Worm (Caenorhabditis elegans) whole organism, young adult: Measurements from ENCODE around the gene lin-48.

Experiments used
- B0261.1 ChIP-seq: sonication (generic microtip); optimal IDR thresholded peaks from 2 replicates; lab custom pipeline; 2016; ENCODE audit warnings: mild to moderate bottlenecking, missing genetic modification characterization, moderate library complexity, missing compliant biosample characterization
- C06A6.2 ChIP-seq: fragments of 200-800 bp; sonication (Bioruptor generic); conservative IDR thresholded peaks from 2 replicates; pipeline ENCODE4 v1.3.6; 2022; ENCODE audit warnings: missing genetic modification characterization, missing compliant biosample characterization
- D2030.7 ChIP-seq: fragments of 200-800 bp; sonication (Bioruptor generic); IDR thresholded peaks from 2 replicates; pipeline ENCODE4 v1.3.6; 2022; ENCODE audit warnings: missing genetic modification reagents, missing genetic modification characterization, missing compliant biosample characterization
- F33H1.4 ChIP-seq: fragments of 200-800 bp; sonication (Bioruptor generic); IDR thresholded peaks from 2 replicates; pipeline ENCODE4 v1.3.6; 2022; ENCODE audit warnings: missing genetic modification reagents, missing genetic modification characterization, missing compliant biosample characterization
- F55B11.4 ChIP-seq: sonication (generic microtip); optimal IDR thresholded peaks from 2 replicates; lab custom pipeline; 2016; ENCODE audit warnings: missing compliant biosample characterization, missing genetic modification characterization, borderline replicate concordance; ENCODE audit not compliant: insufficient read depth
- F57A8.1 ChIP-seq: fragments of 200-800 bp; sonication (Bioruptor generic); optimal IDR thresholded peaks from 2 replicates; lab custom pipeline; 2018; ENCODE audit warnings: mild to moderate bottlenecking, missing genetic modification characterization, moderate library complexity, missing compliant biosample characterization
- F57C9.4 ChIP-seq: sonication (generic microtip); optimal IDR thresholded peaks from 2 replicates; lab custom pipeline; 2017; ENCODE audit warnings: mild to moderate bottlenecking, missing genetic modification characterization, missing compliant biosample characterization
- K11D2.4 ChIP-seq: fragments of 200-800 bp; sonication (Bioruptor generic); IDR thresholded peaks from 2 replicates; pipeline ENCODE4 v1.3.6; 2022; ENCODE audit warnings: missing genetic modification reagents, missing genetic modification characterization, missing compliant biosample characterization
- T07F8.4 ChIP-seq: sonication (generic microtip); optimal IDR thresholded peaks from 2 replicates; lab custom pipeline; 2016; ENCODE audit warnings: mild to moderate bottlenecking, missing genetic modification characterization, moderate library complexity, missing compliant biosample characterization
- T26A5.8 ChIP-seq: sonication (generic microtip); optimal IDR thresholded peaks from 2 replicates; lab custom pipeline; 2016; ENCODE audit warnings: missing genetic modification characterization, missing compliant biosample characterization
- Y53F4B.3 ChIP-seq: fragments of 200-800 bp; sonication (Bioruptor generic); IDR thresholded peaks from 2 replicates; pipeline ENCODE4 v1.3.6; 2022; ENCODE audit warnings: missing genetic modification reagents, missing genetic modification characterization, missing compliant biosample characterization
- Y56A3A.18 ChIP-seq: fragments of 200-800 bp; sonication (Bioruptor generic); IDR thresholded peaks from 2 replicates; pipeline ENCODE4 v1.3.6; 2022; ENCODE audit warnings: missing genetic modification reagents, missing genetic modification characterization, missing compliant biosample characterization
- Y79H2A.3 ChIP-seq: fragments of 200-800 bp; sonication (Bioruptor generic); conservative IDR thresholded peaks from 2 replicates; pipeline ENCODE4 v1.3.6; 2022; ENCODE audit warnings: missing genetic modification reagents, missing genetic modification characterization, missing compliant biosample characterization
- akir-1 ChIP-seq: fragments of 200-800 bp; sonication (Bioruptor generic); optimal IDR thresholded peaks from 2 replicates; lab custom pipeline; 2018; ENCODE audit warnings: mild to moderate bottlenecking, missing genetic modification characterization, moderate library complexity, missing compliant biosample characterization
- atf-7 ChIP-seq: sonication (generic microtip); optimal IDR thresholded peaks from 2 replicates; lab custom pipeline; 2017; ENCODE audit warnings: mild to moderate bottlenecking, missing genetic modification characterization, missing compliant biosample characterization
- athp-1 ChIP-seq: sonication (generic microtip); optimal IDR thresholded peaks from 2 replicates; lab custom pipeline; 2017; ENCODE audit warnings: mild to moderate bottlenecking, missing genetic modification characterization, missing compliant biosample characterization
- ceh-100 ChIP-seq: fragments of 200-800 bp; sonication (Bioruptor generic); IDR thresholded peaks from 2 replicates; pipeline ENCODE4 v1.3.6; 2022; ENCODE audit warnings: missing genetic modification reagents, missing genetic modification characterization, missing compliant biosample characterization
- ceh-58 ChIP-seq: fragments of 200-800 bp; sonication (Bioruptor generic); IDR thresholded peaks from 2 replicates; pipeline ENCODE4 v1.3.6; 2022; ENCODE audit warnings: missing genetic modification characterization, missing compliant biosample characterization
- dpl-1 ChIP-seq: fragments of 150-350 bp; optimal IDR thresholded peaks from 2 replicates; lab custom pipeline; 2014; ENCODE audit warnings: missing biosample characterization, missing genetic modification reagents, missing genetic modification characterization
- efl-1 ChIP-seq: fragments of 150-350 bp; optimal IDR thresholded peaks from 2 replicates; lab custom pipeline; 2014; ENCODE audit warnings: missing biosample characterization, missing genetic modification reagents, missing genetic modification characterization
- ets-4 ChIP-seq: fragments of 200-800 bp; sonication (Bioruptor generic); optimal IDR thresholded peaks from 2 replicates; lab custom pipeline; 2018; ENCODE audit warnings: mild to moderate bottlenecking, missing genetic modification characterization, missing compliant biosample characterization
- him-1 ChIP-seq: sonication (generic microtip); optimal IDR thresholded peaks from 2 replicates; lab custom pipeline; 2016; ENCODE audit warnings: missing genotype, missing genetic modification reagents, missing genetic modification characterization, missing compliant biosample characterization
- hlh-12 ChIP-seq: sonication (generic microtip); optimal IDR thresholded peaks from 2 replicates; lab custom pipeline; 2016; ENCODE audit warnings: missing genetic modification characterization, missing compliant biosample characterization
- hmg-20 ChIP-seq: fragments of 200-800 bp; sonication (Bioruptor generic); IDR thresholded peaks from 2 replicates; pipeline ENCODE4 v1.3.6; 2022; ENCODE audit warnings: missing genetic modification reagents, missing genetic modification characterization, missing compliant biosample characterization
- let-607 ChIP-seq, 2 experiments: fragments of 200-800 bp in 1 of 2; sonication (Bioruptor generic) in 1 of 2; sonication (generic microtip) in 1 of 2; optimal IDR thresholded peaks; 2 replicates each; lab custom pipeline; 2016 to 2018; ENCODE audit warnings: mild to moderate bottlenecking in 2 of 2, missing compliant biosample characterization in 2 of 2, missing genetic modification characterization in 2 of 2, moderate library complexity in 2 of 2, missing genotype in 1 of 2
- lin-26 ChIP-seq: fragments of 200-800 bp; sonication (Bioruptor generic); IDR thresholded peaks from 2 replicates; pipeline ENCODE4 v1.3.6; 2022; ENCODE audit warnings: missing genetic modification reagents, missing genetic modification characterization, missing compliant biosample characterization
- lin-54 ChIP-seq: fragments of 200-800 bp; sonication (Bioruptor generic); optimal IDR thresholded peaks from 2 replicates; lab custom pipeline; 2018; ENCODE audit warnings: mild to moderate bottlenecking, missing genetic modification characterization, missing compliant biosample characterization
- lsl-1 ChIP-seq: fragments of 200-800 bp; sonication (Bioruptor generic); optimal IDR thresholded peaks from 2 replicates; lab custom pipeline; 2018; ENCODE audit warnings: mild to moderate bottlenecking, missing genetic modification characterization, moderate library complexity, missing compliant biosample characterization
- madf-10 ChIP-seq: sonication (generic microtip); optimal IDR thresholded peaks from 2 replicates; lab custom pipeline; 2016; ENCODE audit warnings: mild to moderate bottlenecking, missing genetic modification characterization, missing compliant biosample characterization
- madf-6 ChIP-seq: fragments of 200-800 bp; sonication (Bioruptor generic); IDR thresholded peaks from 2 replicates; pipeline ENCODE4 v1.3.6; 2022; ENCODE audit warnings: missing genetic modification reagents, missing genetic modification characterization, missing compliant biosample characterization
- madf-8 ChIP-seq: fragments of 200-800 bp; sonication (Bioruptor generic); conservative IDR thresholded peaks from 2 replicates; pipeline ENCODE4 v1.3.6; 2022; ENCODE audit warnings: missing genetic modification reagents, missing genetic modification characterization, missing compliant biosample characterization
- mcd-1 ChIP-seq: fragments of 200-800 bp; sonication (Bioruptor generic); IDR thresholded peaks from 2 replicates; pipeline ENCODE4 v1.3.6; 2022; ENCODE audit warnings: missing genetic modification reagents, missing genetic modification characterization, missing compliant biosample characterization
- nfya-1 ChIP-seq: sonication (generic microtip); optimal IDR thresholded peaks from 2 replicates; lab custom pipeline; 2017; ENCODE audit warnings: antibody characterized with exemption, missing compliant biosample characterization, missing genetic modification characterization, borderline replicate concordance; ENCODE audit not compliant: insufficient read depth
- nhr-120 ChIP-seq: fragments of 200-800 bp; sonication (Bioruptor generic); IDR thresholded peaks from 2 replicates; pipeline ENCODE4 v1.3.6; 2022; ENCODE audit warnings: missing genetic modification characterization, missing compliant biosample characterization
- nhr-27 ChIP-seq: fragments of 200-800 bp; sonication (Bioruptor generic); optimal IDR thresholded peaks from 2 replicates; lab custom pipeline; 2018; ENCODE audit warnings: mild to moderate bottlenecking, missing genetic modification characterization, moderate library complexity, missing compliant biosample characterization
- nhr-90 ChIP-seq: sonication (generic microtip); optimal IDR thresholded peaks from 2 replicates; lab custom pipeline; 2016; ENCODE audit warnings: missing genotype, mild to moderate bottlenecking, missing genetic modification characterization, missing compliant biosample characterization
- rpc-1 ChIP-seq, 2 experiments: fragments of 150-350 bp in 1 of 2; sonication (generic microtip) in 1 of 2; optimal IDR thresholded peaks; 2 replicates each; lab custom pipeline; 2014 to 2018; ENCODE audit warnings: missing biosample characterization in 1 of 2, missing genetic modification characterization in 1 of 2, missing genetic modification reagents in 1 of 2, missing genotype in 1 of 2
- snpc-1.1 ChIP-seq: sonication (generic microtip); optimal IDR thresholded peaks from 2 replicates; lab custom pipeline; 2017; ENCODE audit warnings: missing genetic modification characterization, mild to moderate bottlenecking, missing compliant biosample characterization, antibody characterized with exemption, moderate library complexity, missing genotype, missing genetic modification reagents; ENCODE audit not compliant: insufficient read depth
- snpc-3.4 ChIP-seq: sonication (generic microtip); optimal IDR thresholded peaks from 2 replicates; lab custom pipeline; 2017; ENCODE audit warnings: missing genetic modification characterization, mild to moderate bottlenecking, missing compliant biosample characterization, antibody characterized with exemption, moderate library complexity, missing genotype, missing genetic modification reagents
- tbx-9 ChIP-seq: sonication (generic microtip); optimal IDR thresholded peaks from 2 replicates; lab custom pipeline; 2016; ENCODE audit warnings: borderline replicate concordance, missing genetic modification characterization, inconsistent platforms, missing compliant biosample characterization
- unc-130 ChIP-seq: sonication (generic microtip); optimal IDR thresholded peaks from 2 replicates; lab custom pipeline; 2016; ENCODE audit warnings: missing genetic modification reagents, missing genetic modification characterization, missing compliant biosample characterization
- unc-62 ChIP-seq: fragments of 150-350 bp; optimal IDR thresholded peaks from 2 replicates; lab custom pipeline; 2014; ENCODE audit warnings: missing biosample characterization, missing genetic modification reagents, missing genetic modification characterization
- xnd-1 ChIP-seq: sonication (generic microtip); optimal IDR thresholded peaks from 2 replicates; lab custom pipeline; 2016; ENCODE audit warnings: missing genotype, missing genetic modification reagents, missing genetic modification characterization, missing compliant biosample characterization
- ztf-18 ChIP-seq: sonication (generic microtip); optimal IDR thresholded peaks from 2 replicates; lab custom pipeline; 2016; ENCODE audit warnings: missing genotype, mild to moderate bottlenecking, missing genetic modification characterization, missing compliant biosample characterization

Gene lin-48

ce11 chrIII:3726443-3726842 is 18.8 kb upstream of the lin-48 start, which contains the start of gene gldi-5:
Gene gldi-5 (minus strand): TSS chrIII:3726500.
- peak; percentile 83 for TF ChIP-seq lsl-1 (GFP tag; lab: Kevin White, UChicago)
- TF ChIP-seq T26A5.8 = no peak
- peak; percentile 46; the same call in 1 of the 2 replicates for TF ChIP-seq madf-8 (GFP tag; lab: Robert Waterston, UW)
- TF ChIP-seq D2030.7 (GFP tag; lab: Robert Waterston, UW) = 0 out of 2 replicates have a peak, but pooled peaks have one; percentile 26
- no peak for TF ChIP-seq ztf-18
- peak; percentile 69 for TF ChIP-seq lin-54 (GFP tag; lab: Kevin White, UChicago)
- no peak for TF ChIP-seq unc-130 (GFP tag; lab: Kevin White, UChicago)
- peak; percentile 33 for TF ChIP-seq dpl-1 (GFP tag; lab: Kevin White, UChicago)
- peak; percentile 77 for TF ChIP-seq madf-6
- TF ChIP-seq hmg-20 (GFP tag; lab: Robert Waterston, UW) = no peak
- TF ChIP-seq efl-1 (GFP tag; lab: Kevin White, UChicago) = peak; percentile 68
- no peak for TF ChIP-seq snpc-1.1 (tag; lab: Kevin White, UChicago)
- no peak for TF ChIP-seq nhr-120 (GFP tag; lab: Robert Waterston, UW)
- TF ChIP-seq snpc-3.4 (tag; lab: Kevin White, UChicago) = peak; percentile 28
- no peak for TF ChIP-seq Y56A3A.18 (GFP tag; lab: Robert Waterston, UW)
- TF ChIP-seq F57A8.1 = no peak
- TF ChIP-seq rpc-1 (optimal IDR thresholded peaks at IDR 0.05; lab: Kevin White, UChicago) = no peak
- no peak for TF ChIP-seq rpc-1 (tag; optimal IDR thresholded peaks at IDR 0.05; lab: Kevin White, UChicago)
- peak; percentile 82 for TF ChIP-seq F33H1.4 (GFP tag; lab: Robert Waterston, UW)
- TF ChIP-seq xnd-1 = peak; percentile 45
- TF ChIP-seq nfya-1 (tag; lab: Kevin White, UChicago) = no peak

ce11 chrIII:3729520-3729919 is 15.7 kb upstream of the lin-48 start, which contains the start of gene F34D10.9:
Gene F34D10.9 (minus strand): TSS chrIII:3729620.
- TF ChIP-seq nhr-27 (tag; lab: Kevin White, UChicago) = no peak
- no peak for TF ChIP-seq akir-1 (GFP tag; lab: Kevin White, UChicago)
- TF ChIP-seq K11D2.4 (GFP tag; lab: Robert Waterston, UW) = no peak
- no peak for TF ChIP-seq F57C9.4
- TF ChIP-seq hlh-12 (tag; lab: Kevin White, UChicago) = no peak
- 0 out of 2 replicates have a peak, but pooled peaks have one; percentile 2 for TF ChIP-seq Y79H2A.3
- TF ChIP-seq D2030.7 (GFP tag; lab: Robert Waterston, UW) = no peak
- no peak for TF ChIP-seq ceh-58

- no peak for TF ChIP-seq mcd-1
- no peak for TF ChIP-seq unc-62 (GFP tag; lab: Kevin White, UChicago)
- no peak for TF ChIP-seq madf-6
- TF ChIP-seq T07F8.4 = no peak
- no peak for TF ChIP-seq let-607 (tag; optimal IDR thresholded peaks at IDR 0.05; lab: Kevin White, UChicago)
- no peak for TF ChIP-seq lin-54 (GFP tag; lab: Kevin White, UChicago)
- TF ChIP-seq tbx-9 = no peak
- no peak for TF ChIP-seq him-1
- no peak for TF ChIP-seq lin-26
- no peak for TF ChIP-seq Y53F4B.3 (GFP tag; lab: Robert Waterston, UW)
- TF ChIP-seq nhr-90 (tag; lab: Kevin White, UChicago) = no peak
- no peak for TF ChIP-seq C06A6.2
- TF ChIP-seq ets-4 (GFP tag; lab: Kevin White, UChicago) = no peak
- TF ChIP-seq athp-1 (tag; lab: Kevin White, UChicago) = no peak
- no peak for TF ChIP-seq F55B11.4 (tag; lab: Kevin White, UChicago)
- no peak for TF ChIP-seq ceh-100 (GFP tag; lab: Robert Waterston, UW)
- TF ChIP-seq B0261.1 (tag; lab: Kevin White, UChicago) = no peak
- TF ChIP-seq atf-7 (tag; lab: Kevin White, UChicago) = no peak
- TF ChIP-seq madf-10 (tag; lab: Kevin White, UChicago) = no peak
Observed at ce11 chrIII:3730475-3730874, 14.8 kb upstream of the lin-48 start, which contains the start of gene F34D10.8. Gene F34D10.8 (plus strand): TSS chrIII:3730775.
